Worm (Caenorhabditis elegans): ENCODE data around the gene F55A11.7.

- TF ChIP-seq skn-1 (tag; optimal IDR thresholded peaks at IDR 0.05) (no peak), nhr-237 (tag; optimal IDR thresholded peaks at IDR 0.05) (no peak), nhr-77 (tag; optimal IDR thresholded peaks at IDR 0.05) (no peak), nfya-1 (tag; optimal IDR thresholded peaks at IDR 0.05; ENCODE audit: insufficient read depth) (no peak), unc-62 (GFP tag; optimal IDR thresholded peaks at IDR 0.05) (no peak), eor-1 (tag; optimal IDR thresholded peaks at IDR 0.05) (no peak), ztf-11 (tag; optimal IDR thresholded peaks at IDR 0.05) (no peak), nhr-11 (tag; optimal IDR thresholded peaks at IDR 0.05) (no peak), lin-15B (tag; optimal IDR thresholded peaks at IDR 0.05) (no peak), zag-1 (tag; optimal IDR thresholded peaks at IDR 0.05) (no peak), lin-39 (tag; optimal IDR thresholded peaks at IDR 0.05) (no peak)
Observed at ce11 chrV:11803518-11803994, 16.3 kb upstream of the F55A11.7 start.

All from whole organism, L3 larva.